Fruit fly (Drosophila melanogaster) whole organism, pupa: ENCODE data around the gene Sc2.

Experiments used
- CG10348 ChIP-seq: fragments of 200-800 bp; sonication (Bioruptor generic); IDR thresholded peaks from 2 replicates; pipeline ENCODE4 v1.3.6; 2022; ENCODE audit warnings: missing biosample characterization, missing genetic modification characterization
- CG12605 ChIP-seq: fragments of 200-800 bp; sonication (Bioruptor generic); IDR thresholded peaks from 2 replicates; pipeline ENCODE4 v1.3.6; 2022; ENCODE audit warnings: missing biosample characterization, missing genetic modification characterization
- CG13204 ChIP-seq: fragments of 200-800 bp; sonication (Bioruptor generic); optimal IDR thresholded peaks from 2 replicates; lab custom pipeline; 2018; ENCODE audit warnings: missing biosample characterization, mild to moderate bottlenecking, missing genetic modification characterization, moderate library complexity
- CG14655 ChIP-seq: fragments of 200-800 bp; sonication (Bioruptor generic); optimal IDR thresholded peaks from 3 replicates; lab custom pipeline; 2017; ENCODE audit warnings: mild to moderate bottlenecking, missing biosample characterization, missing genetic modification reagents, missing genetic modification characterization
- CG15710 ChIP-seq: fragments of 200-800 bp; sonication (Bioruptor generic); optimal IDR thresholded peaks from 2 replicates; lab custom pipeline; 2018; ENCODE audit warnings: missing biosample characterization, mild to moderate bottlenecking, missing genetic modification characterization, moderate library complexity
- CG17806 ChIP-seq: fragments of 200-800 bp; sonication (Bioruptor generic); optimal IDR thresholded peaks from 2 replicates; lab custom pipeline; 2018; ENCODE audit warnings: missing biosample characterization, mild to moderate bottlenecking, missing genetic modification characterization, moderate library complexity
- CG32121 ChIP-seq: fragments of 200-800 bp; sonication (Bioruptor generic); IDR thresholded peaks from 2 replicates; pipeline ENCODE4 v1.3.6; 2022; ENCODE audit warnings: missing biosample characterization, missing genetic modification characterization
- CG34367 ChIP-seq: fragments of 200-800 bp; sonication (Bioruptor generic); optimal IDR thresholded peaks from 2 replicates; lab custom pipeline; 2018; ENCODE audit warnings: missing biosample characterization, mild to moderate bottlenecking, missing genetic modification characterization
- CG4496 ChIP-seq: fragments of 200-800 bp; sonication (Bioruptor generic); IDR thresholded peaks from 3 replicates; pipeline ENCODE4 v1.3.6; 2022; ENCODE audit warnings: missing biosample characterization, missing genetic modification characterization
- CG8159 ChIP-seq: fragments of 200-800 bp; sonication (Bioruptor generic); optimal IDR thresholded peaks from 3 replicates; lab custom pipeline; 2018; ENCODE audit warnings: missing biosample characterization, mild to moderate bottlenecking, missing genetic modification characterization, moderate library complexity
- CG8301 ChIP-seq: fragments of 200-800 bp; sonication (Bioruptor generic); optimal IDR thresholded peaks from 2 replicates; lab custom pipeline; 2018; ENCODE audit warnings: missing biosample characterization, mild to moderate bottlenecking, missing genetic modification characterization
- CG9948 ChIP-seq: fragments of 200-800 bp; sonication (Bioruptor generic); optimal IDR thresholded peaks from 2 replicates; lab custom pipeline; 2018; ENCODE audit warnings: missing biosample characterization, mild to moderate bottlenecking, missing genetic modification characterization, moderate library complexity
- D1 ChIP-seq: fragments of 200-800 bp; sonication (Bioruptor generic); optimal IDR thresholded peaks from 2 replicates; lab custom pipeline; 2018; ENCODE audit warnings: missing biosample characterization, mild to moderate bottlenecking, missing genetic modification characterization, moderate library complexity
- EcR ChIP-seq: fragments of 200-800 bp; sonication (Bioruptor generic); optimal IDR thresholded peaks from 3 replicates; lab custom pipeline; 2019; ENCODE audit warnings: missing biosample characterization, missing genetic modification characterization, mild to moderate bottlenecking, moderate library complexity, missing genetic modification reagents
- Ets98B ChIP-seq: fragments of 200-800 bp; sonication (Bioruptor generic); IDR thresholded peaks from 2 replicates; pipeline ENCODE4 v1.3.6; 2022; ENCODE audit warnings: missing biosample characterization, missing genetic modification characterization
- Pif1A ChIP-seq: fragments of 200-800 bp; sonication (Bioruptor generic); optimal IDR thresholded peaks from 3 replicates; lab custom pipeline; 2016; ENCODE audit warnings: missing biosample characterization, missing genetic modification characterization
- Pif1B ChIP-seq: fragments of 200-800 bp; sonication (Bioruptor generic); optimal IDR thresholded peaks from 3 replicates; lab custom pipeline; 2016; ENCODE audit warnings: missing biosample characterization, missing genetic modification characterization
- Snoo ChIP-seq: fragments of 200-800 bp; sonication (Bioruptor generic); optimal IDR thresholded peaks from 3 replicates; lab custom pipeline; 2017; ENCODE audit warnings: missing biosample characterization, mild to moderate bottlenecking, missing genetic modification characterization, inconsistent platforms
- fd96Ca ChIP-seq: fragments of 200-800 bp; sonication (Bioruptor generic); IDR thresholded peaks from 3 replicates; pipeline ENCODE4 v1.3.6; 2022; ENCODE audit warnings: missing biosample characterization, missing genetic modification characterization
- gl ChIP-seq: fragments of 200-800 bp; sonication (Bioruptor generic); optimal IDR thresholded peaks from 2 replicates; lab custom pipeline; 2018; ENCODE audit warnings: missing biosample characterization, mild to moderate bottlenecking, missing genetic modification characterization
- rn ChIP-seq: fragments of 200-800 bp; sonication (Bioruptor generic); IDR thresholded peaks from 2 replicates; pipeline ENCODE4 v1.3.6; 2022; ENCODE audit warnings: missing biosample characterization, missing genetic modification characterization

Gene Sc2

DNA sequence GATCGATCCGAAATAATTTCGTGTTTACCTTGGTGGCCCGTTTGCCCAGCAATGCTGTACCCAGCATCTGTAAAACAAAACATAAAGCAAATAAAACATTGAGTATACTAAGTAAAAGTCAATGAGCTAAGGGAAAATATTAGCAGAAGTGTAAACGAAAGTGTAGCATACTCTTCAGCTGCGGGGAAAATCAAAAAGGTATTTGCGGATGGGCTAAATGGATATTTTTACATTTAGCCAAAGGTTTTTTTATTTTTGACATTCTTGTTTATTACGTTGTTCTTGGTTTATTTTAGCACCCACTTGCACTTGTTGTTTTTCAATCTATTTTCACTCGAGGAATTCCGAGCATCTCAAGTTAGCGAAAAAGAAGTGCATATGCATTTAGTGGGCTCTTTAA is 27.6 kb downstream of the Sc2 start:
- no peak for TF ChIP-seq CG15710 (tag; lab: Kevin White, UChicago)
- peak; percentile 53 for TF ChIP-seq CG32121 (GFP tag; lab: Robert Waterston, UW)
- peak; percentile 3 for TF ChIP-seq EcR (GFP tag; lab: Kevin White, UChicago)
- TF ChIP-seq CG4496 (GFP tag; lab: Robert Waterston, UW), result 0 out of 3 replicates have a peak, but pooled peaks have one; percentile 52
- TF ChIP-seq, all 21 proteins: peak for 3

DNA sequence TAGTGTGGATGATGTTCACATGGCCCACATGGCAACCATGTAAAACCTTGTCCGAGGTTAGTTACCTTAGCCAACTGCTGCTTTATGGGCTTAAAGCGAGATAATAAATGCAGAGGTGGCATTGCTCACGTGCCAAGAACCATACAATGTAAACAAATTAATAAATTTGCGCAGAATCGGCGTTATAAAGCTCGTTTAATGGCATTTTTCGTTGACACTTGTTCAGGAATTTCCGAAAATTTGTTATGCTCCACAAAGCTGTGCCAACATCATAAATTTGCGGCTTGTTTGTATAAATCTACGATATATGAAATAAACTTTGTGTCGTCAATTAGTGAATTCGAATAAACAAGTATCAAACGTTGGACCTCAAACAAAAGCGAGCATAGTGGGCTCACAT is 28.5 kb downstream of the Sc2 start:
- no peak for TF ChIP-seq gl (tag; lab: Kevin White, UChicago)
- TF ChIP-seq CG8301, result no peak
- TF ChIP-seq CG14655 (GFP tag; lab: Kevin White, UChicago), result no peak
- no peak for TF ChIP-seq CG4496 (GFP tag; lab: Robert Waterston, UW)
- no peak for TF ChIP-seq Snoo
- TF ChIP-seq CG9948 (tag; lab: Kevin White, UChicago), result no peak
- no peak for TF ChIP-seq CG15710 (tag; lab: Kevin White, UChicago)
- TF ChIP-seq CG32121 (GFP tag; lab: Robert Waterston, UW), result no peak

DNA sequence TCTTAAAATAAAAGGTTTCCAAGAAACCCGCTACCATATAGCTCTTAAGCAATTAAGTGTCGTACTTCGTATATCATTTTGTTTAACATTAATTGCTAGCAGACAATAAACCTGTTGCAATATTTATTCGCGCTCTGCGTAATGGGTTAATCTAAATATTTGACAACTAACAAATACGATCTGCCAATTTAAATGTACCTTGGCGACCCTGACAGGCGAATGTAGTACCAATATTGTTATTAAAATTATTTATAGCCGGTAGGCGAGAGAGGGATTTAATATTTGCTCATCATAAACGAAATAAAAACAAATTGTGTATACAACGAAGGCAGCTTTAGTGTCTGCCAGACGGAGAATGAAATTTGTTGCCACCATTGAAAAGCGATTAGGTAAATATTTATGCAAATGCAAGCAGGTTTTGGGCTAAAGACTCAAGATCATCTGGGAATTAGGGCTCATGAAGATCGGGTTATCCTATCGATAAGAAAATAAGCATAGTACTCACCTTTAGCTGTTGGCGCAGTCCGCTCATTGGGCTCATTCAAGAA is 29.5 kb downstream of the Sc2 start:
- TF ChIP-seq rn (GFP tag; lab: Robert Waterston, UW), result no peak
- TF ChIP-seq CG8301, result no peak
- no peak for TF ChIP-seq gl (tag; lab: Kevin White, UChicago)
- no peak for TF ChIP-seq fd96Ca (GFP tag; lab: Robert Waterston, UW)
- TF ChIP-seq CG9948 (tag; lab: Kevin White, UChicago), result no peak
- TF ChIP-seq CG14655 (GFP tag; lab: Kevin White, UChicago), result no peak
- TF ChIP-seq Pif1B (GFP tag; lab: Kevin White, UChicago), result no peak
- no peak for TF ChIP-seq CG34367
- no peak for TF ChIP-seq CG12605 (GFP tag; lab: Robert Waterston, UW)
- TF ChIP-seq CG8159 (tag; lab: Kevin White, UChicago), result no peak
- TF ChIP-seq CG15710 (tag; lab: Kevin White, UChicago), result no peak
- no peak for TF ChIP-seq CG32121 (GFP tag; lab: Robert Waterston, UW)
- no peak for TF ChIP-seq Snoo
- TF ChIP-seq Pif1A (GFP tag; lab: Kevin White, UChicago), result no peak
- no peak for TF ChIP-seq CG4496 (GFP tag; lab: Robert Waterston, UW)

DNA sequence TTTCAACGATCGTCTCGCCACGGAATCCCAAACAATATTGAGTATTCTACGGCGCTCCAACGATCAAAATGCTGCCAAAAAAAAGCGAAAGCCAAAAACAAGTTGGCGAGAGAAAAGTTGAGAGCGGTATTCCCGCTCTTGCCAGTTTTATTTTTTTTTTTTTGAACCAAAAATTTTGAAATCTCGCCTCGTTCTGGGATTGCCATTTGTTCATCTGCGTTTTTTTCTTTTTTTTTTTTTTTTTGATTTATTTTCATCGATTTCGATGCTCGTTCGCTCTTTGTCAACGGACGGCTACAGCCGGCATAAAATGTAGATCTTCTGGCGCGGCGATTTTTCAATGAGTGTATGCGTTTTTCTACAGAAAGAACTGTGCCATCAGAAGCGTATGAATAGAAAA is 30.3 kb downstream of the Sc2 start:
- TF ChIP-seq CG34367 (no peak), Ets98B (GFP tag; lab: Robert Waterston, UW) (peak; percentile 76), Pif1A (GFP tag; lab: Kevin White, UChicago) (peak; percentile 52), CG9948 (tag; lab: Kevin White, UChicago) (no peak), CG10348 (no peak), EcR (GFP tag; lab: Kevin White, UChicago) (no peak), CG8301 (no peak), Pif1B (GFP tag; lab: Kevin White, UChicago) (no peak), D1 (no peak), rn (GFP tag; lab: Robert Waterston, UW) (no peak), fd96Ca (GFP tag; lab: Robert Waterston, UW) (peak; percentile 58; the same call in 2 of the 3 replicates), CG14655 (GFP tag; lab: Kevin White, UChicago) (peak; percentile 9), Snoo (no peak), CG15710 (tag; lab: Kevin White, UChicago) (no peak), CG17806 (no peak), CG32121 (GFP tag; lab: Robert Waterston, UW) (peak; percentile 53), gl (tag; lab: Kevin White, UChicago) (no peak), CG4496 (GFP tag; lab: Robert Waterston, UW) (peak; percentile 66; the same call in 2 of the 3 replicates), CG12605 (GFP tag; lab: Robert Waterston, UW) (peak; percentile 88), CG13204 (GFP tag; lab: Kevin White, UChicago) (no peak), CG8159 (tag; lab: Kevin White, UChicago) (no peak)

DNA sequence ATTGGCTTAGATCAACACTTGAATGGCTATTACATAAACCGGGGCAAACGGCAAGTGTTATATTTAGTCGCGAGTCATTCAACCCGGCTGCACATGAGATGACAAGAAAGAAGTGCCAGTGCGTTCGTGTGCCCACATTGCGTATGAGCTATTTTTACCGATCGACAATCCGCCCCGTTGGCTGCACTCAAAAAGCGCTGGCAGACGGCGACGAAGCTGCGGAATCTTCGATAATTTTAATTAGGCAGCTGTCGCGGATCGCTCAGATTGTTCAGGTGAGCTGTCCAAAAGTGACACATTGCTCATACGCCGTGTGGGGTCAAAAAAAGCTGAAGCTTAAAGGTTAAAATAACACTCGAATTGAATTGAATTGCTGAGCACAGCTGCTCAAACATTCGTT is 30.8 kb downstream of the Sc2 start:
- TF ChIP-seq CG8301, result no peak
- no peak for TF ChIP-seq EcR (GFP tag; lab: Kevin White, UChicago)
- peak; percentile 3 for TF ChIP-seq Snoo
- peak; percentile 31 for TF ChIP-seq CG14655 (GFP tag; lab: Kevin White, UChicago)

DNA sequence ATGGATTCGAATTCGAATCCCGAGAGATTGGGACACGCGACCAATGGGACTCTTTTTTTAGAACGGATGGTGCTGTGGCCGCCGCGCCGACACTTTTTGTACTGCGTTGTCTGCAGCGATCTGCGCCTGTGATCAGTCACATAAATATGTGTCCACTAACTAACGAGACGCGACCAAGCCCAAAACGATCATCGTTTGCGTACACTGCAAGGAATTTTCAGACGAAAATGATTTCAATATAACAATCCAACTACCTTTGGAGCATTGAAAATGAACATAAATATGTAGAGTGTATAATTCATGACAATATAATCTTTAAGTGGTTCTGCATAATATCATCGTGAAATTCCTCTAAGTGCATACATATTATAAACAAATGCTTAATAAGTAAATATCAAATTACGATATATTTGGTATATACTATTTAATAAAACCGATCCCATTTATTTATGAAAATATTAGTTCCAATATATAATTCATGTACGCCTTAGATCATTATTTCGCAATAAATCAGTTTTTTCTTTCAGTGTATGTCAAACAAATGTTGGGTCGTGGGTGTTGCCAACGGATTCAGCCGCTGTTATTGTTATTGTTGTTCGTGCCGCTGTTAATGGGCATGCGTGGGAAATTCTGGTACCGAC is 32.4 kb downstream of the Sc2 start, which contains the start of gene Eip63F-1:
Gene Eip63F-1, minus strand, starts transcription at position 51 of the 641 bp plus-strand sequence.
- TF ChIP-seq CG32121 (GFP tag; lab: Robert Waterston, UW) (peak; percentile 55), CG8301 (peak; percentile 57), CG9948 (tag; lab: Kevin White, UChicago) (no peak), CG14655 (GFP tag; lab: Kevin White, UChicago) (no peak), Pif1A (GFP tag; lab: Kevin White, UChicago) (no peak), Ets98B (GFP tag; lab: Robert Waterston, UW) (peak; percentile 45; the same call in 1 of the 2 replicates)
